Worm (Caenorhabditis elegans): ENCODE data around the gene srd-7.

- no peak for TF ChIP-seq lir-3 (tag; optimal IDR thresholded peaks at IDR 0.05; ENCODE audit: poor library complexity)
- TF ChIP-seq fkh-10 (GFP tag; optimal IDR thresholded peaks at IDR 0.05) = no peak
- no peak for TF ChIP-seq unc-62 (GFP tag; optimal IDR thresholded peaks at IDR 0.05)
Observed at ce11 chrIV:10815950-10816349, 29.3 kb upstream of the srd-7 start.

Data from whole organism, L1 larva.